Worm (Caenorhabditis elegans): Measurements from ENCODE around the gene ccm-2.

ccm-2 gene

ce11 chrIV:1896145-1896544, 61.7 kb downstream of the ccm-2 start:
- TF ChIP-seq ceh-28 (tag; optimal IDR thresholded peaks at IDR 0.05) (no peak), ztf-4 (tag; optimal IDR thresholded peaks at IDR 0.05) (no peak), nfya-1 (tag; optimal IDR thresholded peaks at IDR 0.05; ENCODE audit: insufficient read depth) (no peak), pqm-1 (tag; optimal IDR thresholded peaks at IDR 0.05) (no peak), tbx-2 (tag; optimal IDR thresholded peaks at IDR 0.05) (no peak), snpc-4 (tag; optimal IDR thresholded peaks at IDR 0.05) (no peak), hmg-11 (tag; optimal IDR thresholded peaks at IDR 0.05) (no peak), ama-1 (optimal IDR thresholded peaks at IDR 0.05) (no peak), aly-2 (tag; optimal IDR thresholded peaks at IDR 0.05) (no peak), mdl-1 (tag; optimal IDR thresholded peaks at IDR 0.05) (no peak), ztf-11 (tag; optimal IDR thresholded peaks at IDR 0.05) (no peak), lin-39 (tag; optimal IDR thresholded peaks at IDR 0.05) (no peak), elt-2 (tag; optimal IDR thresholded peaks at IDR 0.05) (no peak), ceh-16 (tag; optimal IDR thresholded peaks at IDR 0.05) (no peak), egl-5 (tag; optimal IDR thresholded peaks at IDR 0.05) (no peak), unc-39 (tag; optimal IDR thresholded peaks at IDR 0.05) (no peak), elt-1 (tag; optimal IDR thresholded peaks at IDR 0.05) (no peak), elt-3 (tag; optimal IDR thresholded peaks at IDR 0.05) (no peak), ceh-9 (tag; optimal IDR thresholded peaks at IDR 0.05) (no peak), fkh-10 (GFP tag; optimal IDR thresholded peaks at IDR 0.05) (no peak)
